Fruit fly (Drosophila melanogaster) whole organism, embryonic: ENCODE data around the gene Oatp30B.
A peak's percentile ranks its signal among the peaks of the same experiment; 100 is the strongest.

Experiments used
- Bdp1 ChIP-seq: fragments of 200-800 bp; sonication (Bioruptor generic); optimal IDR thresholded peaks from 3 replicates; lab custom pipeline; 2016; ENCODE audit warnings: missing biosample characterization, missing genetic modification characterization
- CG10209 ChIP-seq: fragments of 200-800 bp; sonication (Bioruptor generic); optimal IDR thresholded peaks from 3 replicates; lab custom pipeline; 2017; ENCODE audit warnings: missing biosample characterization, mild to moderate bottlenecking, missing genetic modification characterization, missing genetic modification reagents
- CG10321 ChIP-seq: fragments of 200-800 bp; sonication (Bioruptor generic); IDR thresholded peaks from 2 replicates; pipeline ENCODE4 v1.3.6; 2022; ENCODE audit warnings: missing biosample characterization, missing genetic modification characterization
- CG10654 ChIP-seq: fragments of 200-800 bp; sonication (Bioruptor generic); optimal IDR thresholded peaks from 2 replicates; lab custom pipeline; 2016; ENCODE audit warnings: missing biosample characterization, missing genetic modification characterization
- CG11456 ChIP-seq: fragments of 200-800 bp; sonication (Bioruptor generic); IDR thresholded peaks from 3 replicates; pipeline ENCODE4 v1.3.6; 2022; ENCODE audit warnings: missing biosample characterization, missing genetic modification characterization
- CG11695 ChIP-seq: fragments of 200-800 bp; sonication (Bioruptor generic); IDR thresholded peaks from 3 replicates; pipeline ENCODE4 v1.3.6; 2022; ENCODE audit warnings: missing biosample characterization, missing genetic modification characterization
- CG12104 ChIP-seq: fragments of 200-800 bp; sonication (Bioruptor generic); optimal IDR thresholded peaks from 3 replicates; lab custom pipeline; 2016; ENCODE audit warnings: missing biosample characterization, missing genetic modification characterization
- CG13424 ChIP-seq: fragments of 200-800 bp; sonication (Bioruptor generic); optimal IDR thresholded peaks from 2 replicates; lab custom pipeline; 2019; ENCODE audit warnings: missing biosample characterization, mild to moderate bottlenecking, missing genetic modification characterization, moderate library complexity
- CG13775 ChIP-seq: fragments of 200-800 bp; sonication (Bioruptor generic); optimal IDR thresholded peaks from 3 replicates; lab custom pipeline; 2017; ENCODE audit warnings: missing biosample characterization, mild to moderate bottlenecking, missing genetic modification characterization
- CG14014 ChIP-seq: fragments of 200-800 bp; sonication (Bioruptor generic); IDR thresholded peaks from 2 replicates; pipeline ENCODE4 v1.3.6; 2022; ENCODE audit warnings: missing biosample characterization, missing genetic modification characterization
- CG15601 ChIP-seq: fragments of 200-800 bp; sonication (Bioruptor generic); optimal IDR thresholded peaks from 3 replicates; lab custom pipeline; 2019; ENCODE audit warnings: missing biosample characterization, mild to moderate bottlenecking, missing genetic modification characterization, moderate library complexity
- CG15696 ChIP-seq: fragments of 200-800 bp; sonication (Bioruptor generic); optimal IDR thresholded peaks from 2 replicates; lab custom pipeline; 2019; ENCODE audit warnings: missing biosample characterization, mild to moderate bottlenecking, missing genetic modification characterization, moderate library complexity
- CG17328 ChIP-seq: fragments of 200-800 bp; sonication (Bioruptor generic); IDR thresholded peaks from 2 replicates; pipeline ENCODE4 v1.3.6; 2022; ENCODE audit warnings: missing biosample characterization, missing genetic modification characterization
- CG17361 ChIP-seq: fragments of 200-800 bp; sonication (Bioruptor generic); IDR thresholded peaks from 3 replicates; pipeline ENCODE4 v1.3.6; 2022; ENCODE audit warnings: missing biosample characterization, missing genetic modification characterization
- CG1792 ChIP-seq: fragments of 200-800 bp; sonication (Bioruptor generic); optimal IDR thresholded peaks from 2 replicates; lab custom pipeline; 2016; ENCODE audit warnings: missing biosample characterization, missing genetic modification characterization
- CG18764 ChIP-seq: fragments of 200-800 bp; sonication (Bioruptor generic); optimal IDR thresholded peaks from 3 replicates; lab custom pipeline; 2016; ENCODE audit warnings: missing biosample characterization, missing genetic modification characterization
- CG2712 ChIP-seq: fragments of 200-800 bp; optimal IDR thresholded peaks from 3 replicates; lab custom pipeline; 2019; ENCODE audit warnings: missing biosample characterization, mild to moderate bottlenecking, missing genetic modification characterization, moderate library complexity
- CG31441 ChIP-seq: fragments of 200-800 bp; sonication (Bioruptor generic); IDR thresholded peaks from 2 replicates; pipeline ENCODE4 v1.3.6; 2022; ENCODE audit warnings: missing biosample characterization, missing genetic modification characterization
- CG32532 ChIP-seq: fragments of 200-800 bp; sonication (Bioruptor generic); IDR thresholded peaks from 2 replicates; pipeline ENCODE4 v1.3.6; 2022; ENCODE audit warnings: missing biosample characterization, missing genetic modification characterization
- CG4617 ChIP-seq: fragments of 200-800 bp; sonication (Bioruptor generic); optimal IDR thresholded peaks from 3 replicates; lab custom pipeline; 2016; ENCODE audit warnings: missing biosample characterization, missing genetic modification characterization, borderline replicate concordance
- CG4820 ChIP-seq: fragments of 200-800 bp; sonication (Bioruptor generic); optimal IDR thresholded peaks from 3 replicates; lab custom pipeline; 2016; ENCODE audit warnings: missing biosample characterization, missing genetic modification characterization
- CG7357 ChIP-seq: fragments of 200-800 bp; sonication (Bioruptor generic); IDR thresholded peaks from 3 replicates; pipeline ENCODE4 v1.3.6; 2022; ENCODE audit warnings: missing biosample characterization, missing genetic modification characterization
- Ets65A ChIP-seq: fragments of 200-800 bp; sonication (Bioruptor generic); peaks from one replicate; lab custom pipeline; 2016; ENCODE audit warnings: missing biosample characterization, missing genetic modification characterization
- H15 ChIP-seq: fragments of 200-800 bp; sonication (Bioruptor generic); IDR thresholded peaks from 3 replicates; pipeline ENCODE4 v1.3.6; 2022; ENCODE audit warnings: missing biosample characterization, missing genetic modification characterization
- HLH3B ChIP-seq: fragments of 200-800 bp; sonication (Bioruptor generic); IDR thresholded peaks from 2 replicates; pipeline ENCODE4 v1.3.6; 2022; ENCODE audit warnings: missing biosample characterization, missing genetic modification characterization
- HLH4C ChIP-seq: fragments of 200-800 bp; sonication (Bioruptor generic); IDR thresholded peaks from 3 replicates; pipeline ENCODE4 v1.3.6; 2022; ENCODE audit warnings: missing biosample characterization, missing genetic modification characterization; ENCODE audit not compliant: partially characterized antibody
- Med ChIP-seq: fragments of 200-800 bp; sonication (Bioruptor generic); peaks from one replicate; lab custom pipeline; 2016; ENCODE audit warnings: missing biosample characterization, missing genetic modification characterization, mild to moderate bottlenecking, inconsistent platforms, moderate library complexity
- Pdp1 ChIP-seq, 2 experiments: fragments of 200-800 bp; sonication (Bioruptor generic); optimal IDR thresholded peaks; 3 replicates each; lab custom pipeline; 2016; ENCODE audit warnings: missing biosample characterization in 2 of 2, missing genetic modification characterization in 2 of 2, mild to moderate bottlenecking in 1 of 2, moderate library complexity in 1 of 2
- croc ChIP-seq: fragments of 200-800 bp; sonication (Bioruptor generic); conservative IDR thresholded peaks from 3 replicates; pipeline ENCODE4 v1.3.6; 2022; ENCODE audit warnings: missing biosample characterization, missing genetic modification characterization
- gem ChIP-seq: fragments of 200-800 bp; sonication (Bioruptor generic); optimal IDR thresholded peaks from 2 replicates; lab custom pipeline; 2019; ENCODE audit warnings: missing biosample characterization, mild to moderate bottlenecking, missing genetic modification characterization, moderate library complexity
- hb ChIP-seq: fragments of 200-800 bp; sonication (Bioruptor generic); IDR thresholded peaks from 3 replicates; pipeline ENCODE4 v1.3.6; 2022; ENCODE audit warnings: missing biosample characterization, missing genetic modification characterization; ENCODE audit not compliant: partially characterized antibody
- hkb ChIP-seq, 2 experiments: fragments of 200-800 bp in 1 of 2; fragments of >200 bp in 1 of 2; sonication (Bioruptor generic) in 1 of 2; IDR thresholded peaks in 1 of 2; optimal IDR thresholded peaks in 1 of 2; 2 replicates each; pipeline versions ENCODE4 v1.3.6 to Lab custom; 2017 to 2022; ENCODE audit warnings: missing biosample characterization in 1 of 2, missing genetic modification characterization in 1 of 2
- hth ChIP-seq: fragments of >200 bp; optimal IDR thresholded peaks from 2 replicates; lab custom pipeline; 2017; ENCODE audit warnings: inconsistent platforms
- lov ChIP-seq, 2 experiments: fragments of 200-800 bp in 1 of 2; fragments of >200 bp in 1 of 2; sonication (Bioruptor generic) in 1 of 2; IDR thresholded peaks in 1 of 2; optimal IDR thresholded peaks in 1 of 2; 2 replicates in 1 of 2; 3 replicates in 1 of 2; pipeline versions ENCODE4 v1.3.6 to Lab custom; 2017 to 2022; ENCODE audit warnings: missing biosample characterization in 1 of 2, missing genetic modification characterization in 1 of 2
- luna ChIP-seq: fragments of 200-800 bp; sonication (Bioruptor generic); optimal IDR thresholded peaks from 2 replicates; lab custom pipeline; 2016; ENCODE audit warnings: missing biosample characterization, missing genetic modification characterization
- mirr ChIP-seq: fragments of 200-800 bp; sonication (Bioruptor generic); optimal IDR thresholded peaks from 3 replicates; lab custom pipeline; 2018; ENCODE audit warnings: missing biosample characterization, mild to moderate bottlenecking, missing genetic modification characterization
- phol ChIP-seq: fragments of 200-800 bp; sonication (Bioruptor generic); optimal IDR thresholded peaks from 3 replicates; lab custom pipeline; 2018; ENCODE audit warnings: missing biosample characterization, mild to moderate bottlenecking, missing genetic modification characterization, moderate library complexity
- prd ChIP-seq, 3 experiments: fragments of >200 bp in 2 of 3; fragments of 200-800 bp in 1 of 3; sonication (Bioruptor generic) in 1 of 3; optimal IDR thresholded peaks in 2 of 3; IDR thresholded peaks in 1 of 3; 2 replicates in 2 of 3; 3 replicates in 1 of 3; pipeline versions ENCODE4 v1.3.6 to Lab custom; 2017 to 2022; ENCODE audit warnings: missing biosample characterization in 1 of 3, missing genetic modification characterization in 1 of 3
- pzg ChIP-seq: fragments of 200-800 bp; sonication (Bioruptor generic); optimal IDR thresholded peaks from 3 replicates; lab custom pipeline; 2018; ENCODE audit warnings: missing biosample characterization, mild to moderate bottlenecking, missing genetic modification characterization, moderate library complexity
- row ChIP-seq: fragments of 200-800 bp; sonication (Bioruptor generic); IDR thresholded peaks from 3 replicates; pipeline ENCODE4 v1.3.6; 2022; ENCODE audit warnings: missing biosample characterization, missing genetic modification characterization
- sens ChIP-seq: fragments of 200-800 bp; sonication (Bioruptor generic); peaks from one replicate; lab custom pipeline; 2016; ENCODE audit warnings: missing biosample characterization, missing genetic modification characterization
- so ChIP-seq: fragments of 200-800 bp; sonication (Bioruptor generic); IDR thresholded peaks from 3 replicates; pipeline ENCODE4 v1.3.6; 2022; ENCODE audit warnings: missing biosample characterization, missing genetic modification characterization
- tll ChIP-seq, 2 experiments: fragments of 200-800 bp in 1 of 2; fragments of >200 bp in 1 of 2; sonication (Bioruptor generic) in 1 of 2; optimal IDR thresholded peaks; 2 replicates each; lab custom pipeline; 2017 to 2019; ENCODE audit warnings: missing biosample characterization in 2 of 2, missing genetic modification characterization in 2 of 2, mild to moderate bottlenecking in 1 of 2, moderate library complexity in 1 of 2
- vnd ChIP-seq: fragments of 200-800 bp; sonication (Bioruptor generic); IDR thresholded peaks from 3 replicates; pipeline ENCODE4 v1.3.6; 2022; ENCODE audit warnings: missing biosample characterization, missing genetic modification characterization; ENCODE audit not compliant: partially characterized antibody
- yki ChIP-seq: fragments of >200 bp; optimal IDR thresholded peaks from 3 replicates; lab custom pipeline; 2018
- zen ChIP-seq: fragments of 200-800 bp; sonication (Bioruptor generic); optimal IDR thresholded peaks from 3 replicates; lab custom pipeline; 2018; ENCODE audit warnings: missing biosample characterization, mild to moderate bottlenecking, missing genetic modification characterization, moderate library complexity

The Oatp30B gene

dm6 chr2L:9520886-9521868, at the start of gene Oatp30B (continued):
- TF ChIP-seq tll (GFP tag; optimal IDR thresholded peaks at IDR 0.05; lab: Kevin White, UChicago) (peak in 1 of 2 experiments; percentile 44), sens (GFP tag; lab: Kevin White, UChicago) (peak; percentile 99), H15 (GFP tag; lab: Robert Waterston, UW) (peak; percentile 97), CG15601 (peak; percentile 95), lov (optimal IDR thresholded peaks at IDR 0.05; lab: Kevin White, UChicago) (no peak), lov (GFP tag; IDR thresholded peaks at IDR 0.05; lab: Robert Waterston, UW) (peak; percentile 97), HLH4C (peak; percentile 95), CG4617 (peak; percentile 92)

dm6 chr2L:9487468-9487867, 33.5 kb upstream of the Oatp30B start:
- TF ChIP-seq CG31441, result 0 out of 2 replicates have a peak, but pooled peaks have one; percentile 9
- no peak for TF ChIP-seq prd (optimal IDR thresholded peaks at IDR 0.05; lab: Kevin White, UChicago)
- peak; percentile 36; the same call in 1 of the 3 replicates for TF ChIP-seq prd (GFP tag; IDR thresholded peaks at IDR 0.05; lab: Robert Waterston, UW)
- TF ChIP-seq CG10321, result no peak
- no peak for TF ChIP-seq CG10209 (GFP tag; lab: Kevin White, UChicago)
- TF ChIP-seq CG11695, result 0 out of 3 replicates have a peak, but pooled peaks have one; percentile 29
- TF ChIP-seq pzg (GFP tag; lab: Kevin White, UChicago), result no peak
- no peak for TF ChIP-seq CG11456 (GFP tag; lab: Robert Waterston, UW)
- no peak for TF ChIP-seq CG12104 (GFP tag; lab: Kevin White, UChicago)
- 0 out of 2 replicates have a peak, but pooled peaks have one; percentile 10 for TF ChIP-seq CG17328 (GFP tag; lab: Robert Waterston, UW)
- no peak for TF ChIP-seq CG18764 (GFP tag; lab: Kevin White, UChicago)
- TF ChIP-seq CG2712 (tag; lab: Kevin White, UChicago), result peak; percentile 16
- peak; percentile 60 for TF ChIP-seq sens (GFP tag; lab: Kevin White, UChicago)
- TF ChIP-seq vnd (GFP tag; lab: Robert Waterston, UW), result no peak
- no peak for TF ChIP-seq CG32532
- peak; percentile 54 for TF ChIP-seq Med (GFP tag; lab: Kevin White, UChicago)
- TF ChIP-seq croc (GFP tag; lab: Robert Waterston, UW), result 0 out of 3 replicates have a peak, but pooled peaks have one; percentile 23
- TF ChIP-seq HLH3B (GFP tag; lab: Robert Waterston, UW), result 0 out of 2 replicates have a peak, but pooled peaks have one; percentile 8
- TF ChIP-seq mirr (GFP tag; lab: Kevin White, UChicago), result no peak
- TF ChIP-seq hb (GFP tag; lab: Robert Waterston, UW), result no peak
- peak; percentile 33; the same call in 2 of the 3 replicates for TF ChIP-seq row (GFP tag; lab: Robert Waterston, UW)
- TF ChIP-seq zen (tag; lab: Kevin White, UChicago), result peak; percentile 3
- no peak for TF ChIP-seq Bdp1 (GFP tag; lab: Kevin White, UChicago)
- no peak for TF ChIP-seq luna
- TF ChIP-seq CG4820 (GFP tag; lab: Kevin White, UChicago), result no peak
- TF ChIP-seq CG1792, result no peak
- no peak for TF ChIP-seq CG7357 (GFP tag; lab: Robert Waterston, UW)
- TF ChIP-seq so, result no peak
- TF ChIP-seq CG17361 (GFP tag; lab: Robert Waterston, UW), result 0 out of 3 replicates have a peak, but pooled peaks have one; percentile 12
- no peak for TF ChIP-seq hth (lab: Kevin White, UChicago)
- TF ChIP-seq phol, result peak; percentile 10
- TF ChIP-seq hkb (optimal IDR thresholded peaks at IDR 0.05; lab: Kevin White, UChicago), result no peak
- no peak for TF ChIP-seq hkb (GFP tag; IDR thresholded peaks at IDR 0.05; lab: Robert Waterston, UW)
- peak; percentile 51 for TF ChIP-seq Ets65A (GFP tag; lab: Kevin White, UChicago)
- TF ChIP-seq CG13775 (GFP tag; lab: Kevin White, UChicago), result no peak
- peak; percentile 3 for TF ChIP-seq CG15696 (tag; lab: Kevin White, UChicago)
- peak; percentile 36 for TF ChIP-seq gem (tag; lab: Kevin White, UChicago)
- no peak for TF ChIP-seq yki (lab: Kevin White, UChicago)
- no peak for TF ChIP-seq CG10654 (GFP tag; lab: Kevin White, UChicago)
- no peak for TF ChIP-seq CG13424 (tag; lab: Kevin White, UChicago)
- TF ChIP-seq Pdp1 (GFP tag; optimal IDR thresholded peaks at IDR 0.05; lab: Kevin White, UChicago), result no peak
- no peak for TF ChIP-seq CG14014 (GFP tag; lab: Robert Waterston, UW)
